Worm (Caenorhabditis elegans) whole organism, L3 larva: ENCODE results near the gene ceh-16.

Experiments used
- aly-2 ChIP-seq: fragments of 150-350 bp; optimal IDR thresholded peaks from 2 replicates; lab custom pipeline; 2014; ENCODE audit warnings: missing biosample characterization, missing genetic modification characterization
- ama-1 ChIP-seq: fragments of 150-350 bp; optimal IDR thresholded peaks from 2 replicates; lab custom pipeline; 2018
- ceh-9 ChIP-seq: sonication (generic microtip); optimal IDR thresholded peaks from 2 replicates; lab custom pipeline; 2018; ENCODE audit warnings: missing biosample characterization, missing genetic modification characterization
- nhr-77 ChIP-seq: fragments of 150-350 bp; optimal IDR thresholded peaks from 2 replicates; lab custom pipeline; 2014; ENCODE audit warnings: missing biosample characterization, missing genetic modification characterization
- pqm-1 ChIP-seq: fragments of 150-350 bp; optimal IDR thresholded peaks from 2 replicates; lab custom pipeline; 2017; ENCODE audit warnings: missing biosample characterization, missing genetic modification characterization, inconsistent platforms

DNA sequence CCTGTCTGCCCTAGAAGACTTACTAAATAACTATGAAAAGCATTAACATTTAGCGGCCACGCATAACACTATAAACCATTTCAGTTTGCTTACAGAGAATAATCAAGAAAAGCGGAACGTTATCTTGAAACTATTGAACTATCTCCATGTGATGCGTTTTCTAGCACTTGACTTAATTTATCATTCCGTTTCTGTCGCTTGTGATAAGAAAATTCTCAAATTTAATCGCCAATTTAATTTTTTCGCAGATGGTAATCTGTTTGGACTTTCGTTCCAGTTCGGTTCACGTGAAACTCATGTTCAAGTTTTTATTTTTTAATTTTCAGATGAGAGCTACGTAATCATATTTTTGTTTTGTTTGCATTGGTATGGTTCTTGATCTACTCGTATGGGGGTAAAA is 34.4 kb downstream of the ceh-16 start:
- TF ChIP-seq ama-1 (lab: Kevin White, UChicago) (no peak), nhr-77 (no peak), ceh-9 (tag; lab: Kevin White, UChicago) (no peak), pqm-1 (tag; lab: Kevin White, UChicago) (peak; percentile 99), aly-2 (no peak)
